Worm (Caenorhabditis elegans): ENCODE data around the gene osm-5.

ce11 chrX:3024637-3025113 is 40.6 kb downstream of the osm-5 start, which contains the start of gene aqp-7:
- no peak for TF ChIP-seq let-607 (tag; optimal IDR thresholded peaks at IDR 0.05)
- TF ChIP-seq dox-1 (GFP tag; IDR thresholded peaks at IDR 0.05) = no peak
- no peak for TF ChIP-seq ama-1 (optimal IDR thresholded peaks at IDR 0.05)
- TF ChIP-seq ama-1 (GFP tag; optimal IDR thresholded peaks at IDR 0.05) = no peak
- TF ChIP-seq nfya-1 (tag; optimal IDR thresholded peaks at IDR 0.05; ENCODE audit: borderline replicate concordance, insufficient read depth) = no peak
- no peak for TF ChIP-seq let-526 (GFP tag; IDR thresholded peaks at IDR 0.05)
- TF ChIP-seq sptf-2 (GFP tag; optimal IDR thresholded peaks at IDR 0.05) = no peak
